Worm (Caenorhabditis elegans) whole organism, young adult: ENCODE data around the gene dgk-2.

Experiments
- B0019.2 ChIP-seq: fragments of 200-800 bp; sonication (Bioruptor generic); conservative IDR thresholded peaks from 2 replicates; pipeline ENCODE4 v1.3.6; 2022; ENCODE audit warnings: missing genetic modification reagents, missing genetic modification characterization, missing compliant biosample characterization
- F22D6.2 ChIP-seq: sonication (generic microtip); optimal IDR thresholded peaks from 2 replicates; lab custom pipeline; 2016; ENCODE audit warnings: mild to moderate bottlenecking, missing genetic modification characterization, missing compliant biosample characterization
- dpl-1 ChIP-seq: fragments of 150-350 bp; optimal IDR thresholded peaks from 2 replicates; lab custom pipeline; 2014; ENCODE audit warnings: missing biosample characterization, missing genetic modification reagents, missing genetic modification characterization
- hlh-26 ChIP-seq: fragments of 200-800 bp; sonication (Bioruptor generic); conservative IDR thresholded peaks from 2 replicates; pipeline ENCODE4 v1.3.6; 2022; ENCODE audit warnings: missing genetic modification reagents, missing genetic modification characterization, missing compliant biosample characterization

DNA sequence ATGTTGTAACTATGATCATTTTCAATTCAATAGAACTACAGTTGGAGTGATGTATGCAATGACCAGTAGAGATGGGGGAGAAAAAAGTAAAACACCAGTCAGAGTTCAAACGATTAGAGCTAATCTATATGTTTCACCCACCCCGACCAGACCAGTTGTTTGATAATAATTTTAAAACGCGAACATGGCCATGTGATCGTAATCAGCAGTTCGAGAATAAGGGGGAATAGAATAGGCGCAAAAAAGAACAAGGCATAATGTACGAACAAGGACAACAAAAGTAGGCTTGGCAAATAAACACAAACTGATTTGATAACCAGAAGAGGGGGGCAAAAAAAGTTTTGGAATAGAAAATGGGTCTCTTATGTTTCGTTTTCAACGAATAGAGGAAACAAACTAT, 6.1 kb downstream of the dgk-2 start:
- TF ChIP-seq hlh-26 (GFP tag; lab: Robert Waterston, UW), result no peak
- no peak for TF ChIP-seq F22D6.2 (tag; lab: Kevin White, UChicago)
- TF ChIP-seq B0019.2, result no peak
- no peak for TF ChIP-seq dpl-1 (GFP tag; lab: Kevin White, UChicago)
